Fruit fly (Drosophila melanogaster) whole organism, prepupa: ENCODE data around the gene Cp16.

Source experiments
- CG10631 ChIP-seq: fragments of 200-800 bp; sonication (Bioruptor generic); optimal IDR thresholded peaks from 2 replicates; lab custom pipeline; 2016; ENCODE audit warnings: missing biosample characterization, missing genetic modification characterization
- CG10669 ChIP-seq: fragments of 200-800 bp; sonication (Bioruptor generic); optimal IDR thresholded peaks from 3 replicates; lab custom pipeline; 2018; ENCODE audit warnings: missing biosample characterization, mild to moderate bottlenecking, missing genetic modification characterization, moderate library complexity
- CG11294 ChIP-seq: fragments of 200-800 bp; sonication (Bioruptor generic); IDR thresholded peaks from 2 replicates; pipeline ENCODE4 v1.3.6; 2022; ENCODE audit warnings: missing biosample characterization, missing genetic modification characterization
- CG11762 ChIP-seq: fragments of 200-800 bp; sonication (Bioruptor generic); optimal IDR thresholded peaks from 3 replicates; lab custom pipeline; 2016; ENCODE audit warnings: missing biosample characterization, missing genetic modification characterization; ENCODE audit not compliant: insufficient read depth
- CG1621 ChIP-seq: fragments of 200-800 bp; sonication (Bioruptor generic); optimal IDR thresholded peaks from 3 replicates; lab custom pipeline; 2018; ENCODE audit warnings: missing biosample characterization, mild to moderate bottlenecking, missing genetic modification characterization
- CG3032 ChIP-seq: fragments of 200-800 bp; optimal IDR thresholded peaks from 2 replicates; lab custom pipeline; 2019; ENCODE audit warnings: missing biosample characterization, mild to moderate bottlenecking, missing genetic modification characterization, moderate library complexity
- CG32006 ChIP-seq: fragments of 200-800 bp; sonication (Bioruptor generic); optimal IDR thresholded peaks from 3 replicates; lab custom pipeline; 2017; ENCODE audit warnings: missing biosample characterization, mild to moderate bottlenecking, missing genetic modification characterization
- CG4318 ChIP-seq: fragments of 200-800 bp; sonication (Bioruptor generic); optimal IDR thresholded peaks from 3 replicates; lab custom pipeline; 2017; ENCODE audit warnings: missing biosample characterization, mild to moderate bottlenecking, missing genetic modification characterization
- CG6163 ChIP-seq: fragments of 200-800 bp; sonication (Bioruptor generic); IDR thresholded peaks from 3 replicates; pipeline ENCODE4 v1.3.6; 2022; ENCODE audit warnings: missing biosample characterization, missing genetic modification characterization
- CG6276 ChIP-seq: fragments of 200-800 bp; sonication (Bioruptor generic); optimal IDR thresholded peaks from 2 replicates; lab custom pipeline; 2017; ENCODE audit warnings: missing biosample characterization, mild to moderate bottlenecking, missing genetic modification characterization
- CG6808 ChIP-seq: fragments of 200-800 bp; sonication (Bioruptor generic); optimal IDR thresholded peaks from 3 replicates; lab custom pipeline; 2017; ENCODE audit warnings: missing biosample characterization, missing genetic modification characterization, mild to moderate bottlenecking, moderate library complexity, missing genetic modification reagents
- CG6854 ChIP-seq: fragments of 200-800 bp; sonication (Bioruptor generic); optimal IDR thresholded peaks from 2 replicates; lab custom pipeline; 2017; ENCODE audit warnings: missing biosample characterization, mild to moderate bottlenecking, missing genetic modification characterization
- CG9139 ChIP-seq: fragments of 200-800 bp; sonication (Bioruptor generic); optimal IDR thresholded peaks from 3 replicates; lab custom pipeline; 2017; ENCODE audit warnings: missing biosample characterization, mild to moderate bottlenecking, missing genetic modification characterization
- Eip78C ChIP-seq: fragments of 200-800 bp; sonication (Bioruptor generic); peaks from one replicate; lab custom pipeline; 2016; ENCODE audit warnings: missing biosample characterization, missing genetic modification characterization
- Eip93F ChIP-seq: fragments of 200-800 bp; sonication (Bioruptor generic); optimal IDR thresholded peaks from 2 replicates; lab custom pipeline; 2016; ENCODE audit warnings: missing biosample characterization, mild to moderate bottlenecking, missing genetic modification characterization
- Ets21C ChIP-seq: fragments of 200-800 bp; sonication (Bioruptor generic); optimal IDR thresholded peaks from 3 replicates; lab custom pipeline; 2016; ENCODE audit warnings: missing biosample characterization, missing genetic modification characterization
- Ets96B ChIP-seq: fragments of 200-800 bp; optimal IDR thresholded peaks from 2 replicates; lab custom pipeline; 2019; ENCODE audit warnings: missing biosample characterization, mild to moderate bottlenecking, missing genetic modification characterization, moderate library complexity
- Gug ChIP-seq: fragments of 200-800 bp; sonication (Bioruptor generic); IDR thresholded peaks from 2 replicates; pipeline ENCODE4 v1.3.6; 2022; ENCODE audit warnings: missing biosample characterization, missing genetic modification characterization
- Hr38 ChIP-seq: sonication (Bioruptor generic); optimal IDR thresholded peaks from 2 replicates; lab custom pipeline; 2016; ENCODE audit warnings: missing biosample characterization, missing genetic modification characterization
- Hr4 ChIP-seq: fragments of 200-800 bp; sonication (Bioruptor generic); optimal IDR thresholded peaks from 3 replicates; lab custom pipeline; 2016; ENCODE audit warnings: missing biosample characterization, missing genetic modification characterization
- Lpt ChIP-seq: fragments of 200-800 bp; sonication (Bioruptor generic); optimal IDR thresholded peaks from 3 replicates; lab custom pipeline; 2016; ENCODE audit warnings: missing biosample characterization, missing genetic modification characterization
- Sox102F ChIP-seq: fragments of 200-800 bp; sonication (Bioruptor generic); optimal IDR thresholded peaks from 2 replicates; lab custom pipeline; 2016; ENCODE audit warnings: missing biosample characterization, mild to moderate bottlenecking, missing genetic modification characterization
- Sox14 ChIP-seq: fragments of 200-800 bp; sonication (Bioruptor generic); optimal IDR thresholded peaks from 3 replicates; lab custom pipeline; 2016; ENCODE audit warnings: missing biosample characterization, missing genetic modification characterization
- Sox15 ChIP-seq: fragments of 200-800 bp; sonication (Bioruptor generic); optimal IDR thresholded peaks from 3 replicates; lab custom pipeline; 2016; ENCODE audit warnings: missing biosample characterization, missing genetic modification characterization
- achi ChIP-seq: fragments of 200-800 bp; sonication (Bioruptor generic); optimal IDR thresholded peaks from 3 replicates; lab custom pipeline; 2016; ENCODE audit warnings: missing biosample characterization, missing genetic modification characterization
- cyc ChIP-seq: fragments of 200-800 bp; sonication (Bioruptor generic); optimal IDR thresholded peaks from 3 replicates; lab custom pipeline; 2016; ENCODE audit warnings: missing biosample characterization, missing genetic modification characterization
- dac ChIP-seq: fragments of 200-800 bp; sonication (Bioruptor generic); optimal IDR thresholded peaks from 2 replicates; lab custom pipeline; 2017; ENCODE audit warnings: missing biosample characterization, mild to moderate bottlenecking, missing genetic modification characterization
- eg ChIP-seq: fragments of 200-800 bp; sonication (Bioruptor generic); IDR thresholded peaks from 3 replicates; pipeline ENCODE4 v1.3.6; 2022; ENCODE audit warnings: missing biosample characterization, missing genetic modification characterization
- esn ChIP-seq: fragments of 200-800 bp; sonication (Bioruptor generic); optimal IDR thresholded peaks from 2 replicates; lab custom pipeline; 2016; ENCODE audit warnings: missing biosample characterization, mild to moderate bottlenecking, missing genetic modification characterization, moderate library complexity
- fd59A ChIP-seq: fragments of 200-800 bp; sonication (Bioruptor generic); optimal IDR thresholded peaks from 2 replicates; lab custom pipeline; 2017; ENCODE audit warnings: missing biosample characterization, mild to moderate bottlenecking, missing genetic modification characterization, missing genetic modification reagents
- fd85E ChIP-seq: fragments of 200-800 bp; sonication (Bioruptor generic); optimal IDR thresholded peaks from 3 replicates; lab custom pipeline; 2016; ENCODE audit warnings: missing biosample characterization, missing genetic modification characterization
- fkh ChIP-seq: fragments of 200-800 bp; sonication (Bioruptor generic); optimal IDR thresholded peaks from 3 replicates; lab custom pipeline; 2017; ENCODE audit warnings: missing biosample characterization, mild to moderate bottlenecking, missing genetic modification characterization, moderate library complexity
- pdm3 ChIP-seq: fragments of 200-800 bp; sonication (Bioruptor generic); optimal IDR thresholded peaks from 3 replicates; lab custom pipeline; 2016; ENCODE audit warnings: missing biosample characterization, missing genetic modification characterization
- salr ChIP-seq, 2 experiments: fragments of 200-800 bp; sonication (Bioruptor generic); optimal IDR thresholded peaks; 3 replicates each; lab custom pipeline; 2016 to 2018; ENCODE audit warnings: missing biosample characterization in 2 of 2, missing genetic modification characterization in 2 of 2, mild to moderate bottlenecking in 1 of 2
- spab ChIP-seq: fragments of 200-800 bp; sonication (Bioruptor generic); optimal IDR thresholded peaks from 2 replicates; lab custom pipeline; 2017; ENCODE audit warnings: missing biosample characterization, mild to moderate bottlenecking, missing genetic modification characterization, missing genetic modification reagents
- ss ChIP-seq, 2 experiments: fragments of 200-800 bp; sonication (Bioruptor generic); optimal IDR thresholded peaks; 2 replicates in 1 of 2; 3 replicates in 1 of 2; lab custom pipeline; 2017 to 2018; ENCODE audit warnings: mild to moderate bottlenecking in 2 of 2, missing biosample characterization in 2 of 2, missing genetic modification characterization in 2 of 2, moderate library complexity in 1 of 2
- svp ChIP-seq: fragments of 200-800 bp; sonication (Bioruptor generic); peaks from one replicate; lab custom pipeline; 2016; ENCODE audit warnings: missing biosample characterization, missing genetic modification characterization
- topi ChIP-seq: fragments of 200-800 bp; sonication (Bioruptor generic); optimal IDR thresholded peaks from 3 replicates; lab custom pipeline; 2016; ENCODE audit warnings: missing biosample characterization, missing genetic modification characterization
- vri ChIP-seq: fragments of 200-800 bp; sonication (Bioruptor generic); optimal IDR thresholded peaks from 3 replicates; lab custom pipeline; 2016; ENCODE audit warnings: missing biosample characterization, mild to moderate bottlenecking, missing genetic modification characterization

Cp16 gene

dm6 chr3L:8702448-8702847 is 29.3 kb upstream of the Cp16 start (continued):
- TF ChIP-seq fkh (GFP tag; lab: Kevin White, UChicago) (peak; percentile 50), spab (peak; percentile 72), eg (GFP tag; lab: Robert Waterston, UW) (peak; percentile 52; the same call in 1 of the 3 replicates), CG9139 (GFP tag; lab: Kevin White, UChicago) (peak; percentile 75), Sox15 (GFP tag; lab: Kevin White, UChicago) (no peak), CG3032 (tag; lab: Kevin White, UChicago) (peak; percentile 46), Hr4 (GFP tag; lab: Kevin White, UChicago) (no peak), Sox14 (GFP tag; lab: Kevin White, UChicago) (peak; percentile 14), CG1621 (tag; lab: Kevin White, UChicago) (peak; percentile 59), Hr38 (GFP tag; lab: Kevin White, UChicago) (no peak), CG6276 (GFP tag; lab: Kevin White, UChicago) (peak; percentile 37), achi (GFP tag; lab: Kevin White, UChicago) (peak; percentile 55), CG11294 (peak; percentile 36; the same call in 1 of the 2 replicates), Sox102F (GFP tag; lab: Kevin White, UChicago) (peak; percentile 64), cyc (peak; percentile 33), topi (peak; percentile 53), CG6808 (GFP tag; lab: Kevin White, UChicago) (peak; percentile 67), Ets21C (GFP tag; lab: Kevin White, UChicago) (peak; percentile 1)

- TF ChIP-seq CG6808 (GFP tag; lab: Kevin White, UChicago) (no peak), svp (GFP tag; lab: Kevin White, UChicago) (peak; percentile 6), Eip78C (no peak)
These were observed 28.0 kb upstream of the Cp16 start for dm6 chr3L:8703707-8704236.

dm6 chr3L:8704713-8705412 is 26.9 kb upstream of the Cp16 start:
- TF ChIP-seq Sox14 (GFP tag; lab: Kevin White, UChicago) (peak; percentile 13), CG6808 (GFP tag; lab: Kevin White, UChicago) (peak; percentile 21), Ets96B (tag; lab: Kevin White, UChicago) (no peak), Hr4 (GFP tag; lab: Kevin White, UChicago) (no peak), fd85E (GFP tag; lab: Kevin White, UChicago) (no peak), CG10669 (GFP tag; lab: Kevin White, UChicago) (no peak), pdm3 (GFP tag; lab: Kevin White, UChicago) (no peak), Lpt (GFP tag; lab: Kevin White, UChicago) (no peak), dac (GFP tag; lab: Kevin White, UChicago) (no peak), Eip78C (peak; percentile 58), CG6276 (GFP tag; lab: Kevin White, UChicago) (no peak), CG3032 (tag; lab: Kevin White, UChicago) (no peak), vri (GFP tag; lab: Kevin White, UChicago) (peak; percentile 63), CG32006 (GFP tag; lab: Kevin White, UChicago) (no peak), CG11762 (GFP tag; lab: Kevin White, UChicago) (no peak), CG11294 (no peak), CG4318 (GFP tag; lab: Kevin White, UChicago) (no peak), topi (no peak), Eip93F (peak; percentile 48), ss (GFP tag; optimal IDR thresholded peaks at IDR 0.05; lab: Kevin White, UChicago) (peak; percentile 30 to 36), salr (GFP tag; optimal IDR thresholded peaks at IDR 0.05; lab: Kevin White, UChicago) (no peak), fd59A (GFP tag; lab: Kevin White, UChicago) (no peak), eg (GFP tag; lab: Robert Waterston, UW) (no peak), Sox15 (GFP tag; lab: Kevin White, UChicago) (no peak), CG10631 (GFP tag; lab: Kevin White, UChicago) (no peak), Gug (GFP tag; lab: Robert Waterston, UW) (no peak), CG6163 (GFP tag; lab: Robert Waterston, UW) (no peak), CG6854 (GFP tag; lab: Kevin White, UChicago) (no peak), fkh (GFP tag; lab: Kevin White, UChicago) (peak; percentile 44), esn (GFP tag; lab: Kevin White, UChicago) (no peak), svp (GFP tag; lab: Kevin White, UChicago) (peak; percentile 96), CG9139 (GFP tag; lab: Kevin White, UChicago) (no peak), Hr38 (GFP tag; lab: Kevin White, UChicago) (no peak)
